Worm (Caenorhabditis elegans) whole organism, young adult: Measurements from ENCODE around the gene F16G10.13.

Experiments used
- F22D6.2 ChIP-seq: sonication (generic microtip); optimal IDR thresholded peaks from 2 replicates; lab custom pipeline; 2016; ENCODE audit warnings: mild to moderate bottlenecking, missing genetic modification characterization, missing compliant biosample characterization
- atf-7 ChIP-seq: sonication (generic microtip); optimal IDR thresholded peaks from 2 replicates; lab custom pipeline; 2017; ENCODE audit warnings: mild to moderate bottlenecking, missing genetic modification characterization, missing compliant biosample characterization
- egrh-3 ChIP-seq: fragments of 200-800 bp; sonication (Bioruptor generic); IDR thresholded peaks from 2 replicates; pipeline ENCODE4 v1.3.6; 2022; ENCODE audit warnings: missing genetic modification reagents, missing genetic modification characterization, missing compliant biosample characterization
- ekl-4 ChIP-seq: fragments of 200-800 bp; sonication (Bioruptor generic); IDR thresholded peaks from 2 replicates; pipeline ENCODE4 v1.3.6; 2022; ENCODE audit warnings: missing genetic modification reagents, missing genetic modification characterization, missing compliant biosample characterization
- him-1 ChIP-seq: sonication (generic microtip); optimal IDR thresholded peaks from 2 replicates; lab custom pipeline; 2016; ENCODE audit warnings: missing genotype, missing genetic modification reagents, missing genetic modification characterization, missing compliant biosample characterization
- lir-1 ChIP-seq: fragments of 200-800 bp; sonication (Bioruptor generic); conservative IDR thresholded peaks from 2 replicates; pipeline ENCODE4 v1.3.6; 2022; ENCODE audit warnings: missing genetic modification reagents, missing genetic modification characterization, missing compliant biosample characterization
- unc-62 ChIP-seq: fragments of 150-350 bp; optimal IDR thresholded peaks from 2 replicates; lab custom pipeline; 2014; ENCODE audit warnings: missing biosample characterization, missing genetic modification reagents, missing genetic modification characterization

DNA sequence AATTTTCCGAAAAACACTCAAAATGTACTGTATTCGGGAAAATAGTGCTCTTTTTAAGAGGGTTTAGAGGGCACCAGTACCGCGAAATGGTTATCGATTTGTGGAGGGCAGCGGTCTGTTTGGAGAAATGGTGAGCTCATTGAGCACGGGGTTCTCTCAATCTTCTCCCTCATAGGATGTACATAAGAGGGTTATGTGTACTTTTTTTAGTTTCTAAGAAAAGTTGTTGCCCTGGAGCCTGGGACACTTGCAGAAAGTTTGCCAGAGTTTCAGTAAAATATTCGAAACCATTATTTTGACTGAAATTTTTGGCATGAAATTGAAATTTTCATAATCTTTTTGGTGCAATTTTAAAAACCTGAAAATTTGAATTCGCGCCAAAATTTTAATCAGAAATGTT, 43.2 kb downstream of the F16G10.13 start, which contains the start of gene F43C11.10:
- TF ChIP-seq ekl-4 (GFP tag; lab: Robert Waterston, UW) = no peak
- TF ChIP-seq egrh-3 (GFP tag; lab: Robert Waterston, UW) = no peak
- no peak for TF ChIP-seq lir-1 (GFP tag; lab: Robert Waterston, UW)
- TF ChIP-seq F22D6.2 (tag; lab: Kevin White, UChicago) = no peak
- no peak for TF ChIP-seq atf-7 (tag; lab: Kevin White, UChicago)
- no peak for TF ChIP-seq him-1 (tag; lab: Kevin White, UChicago)
- TF ChIP-seq unc-62 (GFP tag; lab: Kevin White, UChicago) = no peak
